Worm (Caenorhabditis elegans) whole organism, L4 larva: ENCODE results near the gene spp-22.

Experiments used
- D1046.2 ChIP-seq: fragments of 200-800 bp; sonication (Bioruptor generic); IDR thresholded peaks from 2 replicates; pipeline ENCODE4 v1.3.6; 2022; ENCODE audit warnings: missing genetic modification characterization, missing compliant biosample characterization
- F26F4.8 ChIP-seq: fragments of 200-800 bp; sonication (Bioruptor generic); conservative IDR thresholded peaks from 2 replicates; pipeline ENCODE4 v1.3.6; 2022; ENCODE audit warnings: missing genetic modification characterization, missing compliant biosample characterization
- Y105C5A.15 ChIP-seq: fragments of 200-800 bp; sonication (Bioruptor generic); IDR thresholded peaks from 2 replicates; pipeline ENCODE4 v1.3.6; 2022; ENCODE audit warnings: missing genetic modification characterization, missing compliant biosample characterization
- Y5F2A.4 ChIP-seq: fragments of 200-800 bp; sonication (Bioruptor generic); optimal IDR thresholded peaks from 2 replicates; lab custom pipeline; 2018; ENCODE audit warnings: mild to moderate bottlenecking, missing genetic modification characterization, missing compliant biosample characterization
- aha-1 ChIP-seq: fragments of 150-350 bp; peaks from one replicate; lab custom pipeline; 2014; ENCODE audit warnings: missing biosample characterization, missing genetic modification characterization
- arid-1 ChIP-seq: fragments of 200-800 bp; sonication (Bioruptor generic); conservative IDR thresholded peaks from 2 replicates; pipeline ENCODE4 v1.3.6; 2022; ENCODE audit warnings: missing genetic modification reagents, missing genetic modification characterization, missing compliant biosample characterization
- attf-4 ChIP-seq: sonication (generic microtip); optimal IDR thresholded peaks from 3 replicates; lab custom pipeline; 2017; ENCODE audit warnings: missing biosample characterization, missing genetic modification characterization
- cey-2 ChIP-seq: sonication (generic microtip); optimal IDR thresholded peaks from 3 replicates; lab custom pipeline; 2017; ENCODE audit warnings: missing genetic modification characterization, mild to moderate bottlenecking, missing compliant biosample characterization, antibody characterized with exemption, borderline replicate concordance; ENCODE audit not compliant: insufficient read depth
- daf-19 ChIP-seq: fragments of 200-800 bp; sonication (Bioruptor generic); conservative IDR thresholded peaks from 2 replicates; pipeline ENCODE4 v1.3.6; 2022; ENCODE audit warnings: missing genetic modification characterization, missing compliant biosample characterization
- dmd-6 ChIP-seq: fragments of 200-800 bp; sonication (Bioruptor generic); IDR thresholded peaks from 2 replicates; pipeline ENCODE4 v1.3.6; 2022; ENCODE audit warnings: missing genetic modification reagents, missing genetic modification characterization, missing compliant biosample characterization
- hif-1 ChIP-seq, 2 experiments: sonication (generic microtip); optimal IDR thresholded peaks; 2 replicates each; lab custom pipeline; 2016 to 2017; ENCODE audit warnings: missing compliant biosample characterization in 2 of 2, missing genetic modification characterization in 2 of 2, missing genetic modification reagents in 2 of 2, missing genotype in 2 of 2, mild to moderate bottlenecking in 1 of 2
- hlh-11 ChIP-seq: fragments of 200-800 bp; sonication (Bioruptor generic); optimal IDR thresholded peaks from 2 replicates; lab custom pipeline; 2018; ENCODE audit warnings: mild to moderate bottlenecking, missing genetic modification characterization, missing compliant biosample characterization
- hlh-30 ChIP-seq: sonication (generic microtip); optimal IDR thresholded peaks from 2 replicates; lab custom pipeline; 2017; ENCODE audit warnings: antibody characterized with exemption, mild to moderate bottlenecking, missing genetic modification characterization, missing compliant biosample characterization; ENCODE audit not compliant: insufficient read depth
- lim-7 ChIP-seq: fragments of 200-800 bp; sonication (Bioruptor generic); IDR thresholded peaks from 2 replicates; pipeline ENCODE4 v1.3.6; 2022; ENCODE audit warnings: missing genetic modification characterization, missing compliant biosample characterization
- lin-39 ChIP-seq: fragments of 150-350 bp; optimal IDR thresholded peaks from 2 replicates; lab custom pipeline; 2014; ENCODE audit warnings: missing biosample characterization, missing genetic modification reagents, missing genetic modification characterization
- lsy-2 ChIP-seq, 2 experiments: fragments of 150-350 bp in 1 of 2; sonication (generic microtip) in 1 of 2; optimal IDR thresholded peaks; 2 replicates each; lab custom pipeline; 2014 to 2017; ENCODE audit warnings: missing biosample characterization in 2 of 2, missing genetic modification characterization in 2 of 2
- madf-9 ChIP-seq: fragments of 200-800 bp; sonication (Bioruptor generic); conservative IDR thresholded peaks from 2 replicates; pipeline ENCODE4 v1.3.6; 2022; ENCODE audit warnings: missing genetic modification reagents, missing genetic modification characterization, missing compliant biosample characterization
- mdt-29 ChIP-seq: fragments of 200-800 bp; sonication (Bioruptor generic); IDR thresholded peaks from 2 replicates; pipeline ENCODE4 v1.3.6; 2022; ENCODE audit warnings: missing genetic modification reagents, missing genetic modification characterization, missing compliant biosample characterization
- nhr-10 ChIP-seq: fragments of 150-350 bp; optimal IDR thresholded peaks from 2 replicates; lab custom pipeline; 2014; ENCODE audit warnings: missing biosample characterization, missing genetic modification characterization
- nhr-48 ChIP-seq: sonication (generic microtip); optimal IDR thresholded peaks from 2 replicates; lab custom pipeline; 2016; ENCODE audit warnings: mild to moderate bottlenecking, missing genetic modification characterization, missing compliant biosample characterization
- nhr-77 ChIP-seq: fragments of 150-350 bp; optimal IDR thresholded peaks from 2 replicates; lab custom pipeline; 2014; ENCODE audit warnings: missing biosample characterization, missing genetic modification characterization
- pha-4 ChIP-seq, 2 experiments: fragments of 150-350 bp in 1 of 2; fragments of 200-800 bp in 1 of 2; sonication (Bioruptor generic) in 1 of 2; IDR thresholded peaks in 1 of 2; optimal IDR thresholded peaks in 1 of 2; 2 replicates each; pipeline versions ENCODE4 v1.3.6 to Lab custom; 2014 to 2022; ENCODE audit warnings: missing genetic modification characterization in 2 of 2, missing genetic modification reagents in 2 of 2, missing biosample characterization in 1 of 2, missing compliant biosample characterization in 1 of 2
- rbr-2 ChIP-seq: sonication (generic microtip); optimal IDR thresholded peaks from 2 replicates; lab custom pipeline; 2016; ENCODE audit warnings: missing genotype, missing genetic modification characterization, missing compliant biosample characterization
- saeg-2 ChIP-seq: fragments of 200-800 bp; sonication (Bioruptor generic); IDR thresholded peaks from 2 replicates; pipeline ENCODE4 v1.3.6; 2022; ENCODE audit warnings: missing genetic modification reagents, missing genetic modification characterization, missing compliant biosample characterization
- sdz-12 ChIP-seq: fragments of 200-800 bp; sonication (Bioruptor generic); optimal IDR thresholded peaks from 2 replicates; lab custom pipeline; 2018; ENCODE audit warnings: mild to moderate bottlenecking, missing genetic modification characterization, missing compliant biosample characterization
- skn-1 ChIP-seq: fragments of 150-350 bp; optimal IDR thresholded peaks from 2 replicates; lab custom pipeline; 2014; ENCODE audit warnings: missing biosample characterization, missing genetic modification characterization
- snpc-4 ChIP-seq: fragments of 150-350 bp; optimal IDR thresholded peaks from 2 replicates; lab custom pipeline; 2014; ENCODE audit warnings: missing biosample characterization, missing genetic modification characterization
- tra-1 ChIP-seq: fragments of 200-800 bp; sonication (Bioruptor generic); IDR thresholded peaks from 2 replicates; pipeline ENCODE4 v1.3.6; 2022; ENCODE audit warnings: missing genetic modification reagents, missing genetic modification characterization, missing compliant biosample characterization
- unc-62 ChIP-seq, 3 experiments: fragments of 150-350 bp in 1 of 3; sonication (generic microtip); optimal IDR thresholded peaks in 2 of 3; peaks in 1 of 3; 1 replicate in 1 of 3; 2 replicates in 2 of 3; lab custom pipeline; 2014 to 2017; ENCODE audit warnings: missing biosample characterization in 3 of 3, missing genetic modification characterization in 3 of 3, missing genetic modification reagents in 3 of 3, missing genotype in 1 of 3
- vab-7 ChIP-seq: fragments of 200-800 bp; sonication (Bioruptor generic); IDR thresholded peaks from 2 replicates; pipeline ENCODE4 v1.3.6; 2022; ENCODE audit warnings: missing genetic modification reagents, missing genetic modification characterization, missing compliant biosample characterization
- zag-1 ChIP-seq: fragments of 150-350 bp; optimal IDR thresholded peaks from 2 replicates; lab custom pipeline; 2014; ENCODE audit warnings: missing biosample characterization, missing genetic modification characterization
- zfp-3 ChIP-seq: fragments of 200-800 bp; sonication (Bioruptor generic); conservative IDR thresholded peaks from 2 replicates; pipeline ENCODE4 v1.3.6; 2022; ENCODE audit warnings: missing genetic modification reagents, missing genetic modification characterization, missing compliant biosample characterization
- zip-11 ChIP-seq: fragments of 200-800 bp; sonication (Bioruptor generic); IDR thresholded peaks from 2 replicates; pipeline ENCODE4 v1.3.6; 2022; ENCODE audit warnings: missing genetic modification characterization, missing compliant biosample characterization
- zip-2 ChIP-seq: fragments of 150-350 bp; optimal IDR thresholded peaks from 2 replicates; lab custom pipeline; 2014; ENCODE audit warnings: missing biosample characterization, missing genetic modification characterization
- ztf-7 ChIP-seq: fragments of 150-350 bp; optimal IDR thresholded peaks from 2 replicates; lab custom pipeline; 2014; ENCODE audit warnings: missing biosample characterization, missing genetic modification characterization

Gene spp-22

ce11 chrX:7181627-7182026 lies 29.9 kb upstream of the spp-22 start (continued):
- peak; percentile 87 for TF ChIP-seq hlh-30 (tag; lab: Kevin White, UChicago)
- peak; percentile 89 for TF ChIP-seq madf-9 (GFP tag; lab: Robert Waterston, UW)
- TF ChIP-seq zfp-3 (GFP tag; lab: Robert Waterston, UW) = peak; percentile 90
- TF ChIP-seq lsy-2 (tag; optimal IDR thresholded peaks at IDR 0.05; lab: Kevin White, UChicago) = peak; percentile 83 to 92
- no peak for TF ChIP-seq sdz-12 (GFP tag; lab: Kevin White, UChicago)
- peak; percentile 89 for TF ChIP-seq dmd-6 (GFP tag; lab: Robert Waterston, UW)
- TF ChIP-seq rbr-2 (tag; lab: Kevin White, UChicago) = peak; percentile 94
- TF ChIP-seq cey-2 (tag; lab: Kevin White, UChicago) = no peak
- no peak for TF ChIP-seq lin-39 (tag; lab: Kevin White, UChicago)
- TF ChIP-seq hlh-11 (tag; lab: Kevin White, UChicago) = peak; percentile 93
- no peak for TF ChIP-seq F26F4.8 (GFP tag; lab: Robert Waterston, UW)
- TF ChIP-seq snpc-4 = no peak
- TF ChIP-seq lim-7 (GFP tag; lab: Robert Waterston, UW) = no peak
- no peak for TF ChIP-seq mdt-29 (GFP tag; lab: Robert Waterston, UW)
- peak; percentile 92 for TF ChIP-seq ztf-7 (tag; lab: Kevin White, UChicago)
- TF ChIP-seq tra-1 = no peak; the same call in 1 of the 2 replicates
- TF ChIP-seq arid-1 (GFP tag; lab: Robert Waterston, UW) = no peak
- TF ChIP-seq aha-1 (tag; lab: Kevin White, UChicago) = peak; percentile 86
- TF ChIP-seq nhr-48 (tag; lab: Kevin White, UChicago) = peak; percentile 83
- TF ChIP-seq saeg-2 (GFP tag; lab: Robert Waterston, UW) = peak; percentile 81; the same call in 1 of the 2 replicates

- TF ChIP-seq ztf-7 (tag; lab: Kevin White, UChicago) (no peak), aha-1 (tag; lab: Kevin White, UChicago) (peak; percentile 66)
- TF ChIP-seq, all 104 proteins: peak for 1
Observed at ce11 chrX:7187602-7188001, 23.9 kb upstream of the spp-22 start, which contains the start of gene C55B6.4. TSS of gene C55B6.4 (minus strand) at chrX:7187702.

ce11 chrX:7191882-7192281 lies 19.6 kb upstream of the spp-22 start, which contains the start of gene C55B6.7:
TSS of gene C55B6.7 (minus strand) at chrX:7191982.
- TF ChIP-seq vab-7 (GFP tag; lab: Robert Waterston, UW) = no peak
- TF ChIP-seq nhr-10 (tag; lab: Kevin White, UChicago) = no peak
- TF ChIP-seq zip-2 (tag; lab: Kevin White, UChicago) = no peak
- no peak for TF ChIP-seq pha-4 (GFP tag; IDR thresholded peaks at IDR 0.05; lab: Robert Waterston, UW)
- TF ChIP-seq pha-4 (tag; optimal IDR thresholded peaks at IDR 0.05; lab: Kevin White, UChicago) = no peak
- no peak for TF ChIP-seq hlh-30 (tag; lab: Kevin White, UChicago)
- no peak for TF ChIP-seq Y105C5A.15
- no peak for TF ChIP-seq nhr-77 (tag; lab: Kevin White, UChicago)
- TF ChIP-seq zfp-3 (GFP tag; lab: Robert Waterston, UW) = no peak
- TF ChIP-seq D1046.2 (GFP tag; lab: Robert Waterston, UW) = no peak
- no peak for TF ChIP-seq hif-1 (tag; optimal IDR thresholded peaks at IDR 0.05; lab: Kevin White, UChicago)
- no peak for TF ChIP-seq lim-7 (GFP tag; lab: Robert Waterston, UW)
- no peak for TF ChIP-seq zag-1 (tag; lab: Kevin White, UChicago)
- no peak for TF ChIP-seq daf-19 (GFP tag; lab: Robert Waterston, UW)
- no peak for TF ChIP-seq Y5F2A.4 (GFP tag; lab: Kevin White, UChicago)
- TF ChIP-seq zip-11 (GFP tag; lab: Robert Waterston, UW) = no peak
- no peak for TF ChIP-seq skn-1 (tag; lab: Kevin White, UChicago)
- no peak for TF ChIP-seq unc-62 (GFP tag; optimal IDR thresholded peaks at IDR 0.05 in 1 of 2; lab: Kevin White, UChicago)
- no peak for TF ChIP-seq unc-62 (tag; optimal IDR thresholded peaks at IDR 0.05; lab: Kevin White, UChicago)
- no peak for TF ChIP-seq attf-4
